Fruit fly (Drosophila melanogaster) whole organism, pupa: ENCODE measurements around the gene sob.

ENCODE experiments used
- CG8301 ChIP-seq: fragments of 200-800 bp; sonication (Bioruptor generic); optimal IDR thresholded peaks from 2 replicates; lab custom pipeline; 2018; ENCODE audit warnings: missing biosample characterization, mild to moderate bottlenecking, missing genetic modification characterization
- D1 ChIP-seq: fragments of 200-800 bp; sonication (Bioruptor generic); optimal IDR thresholded peaks from 2 replicates; lab custom pipeline; 2018; ENCODE audit warnings: missing biosample characterization, mild to moderate bottlenecking, missing genetic modification characterization, moderate library complexity
- Pif1A ChIP-seq: fragments of 200-800 bp; sonication (Bioruptor generic); optimal IDR thresholded peaks from 3 replicates; lab custom pipeline; 2016; ENCODE audit warnings: missing biosample characterization, missing genetic modification characterization
- fd96Ca ChIP-seq: fragments of 200-800 bp; sonication (Bioruptor generic); IDR thresholded peaks from 3 replicates; pipeline ENCODE4 v1.3.6; 2022; ENCODE audit warnings: missing biosample characterization, missing genetic modification characterization

DNA sequence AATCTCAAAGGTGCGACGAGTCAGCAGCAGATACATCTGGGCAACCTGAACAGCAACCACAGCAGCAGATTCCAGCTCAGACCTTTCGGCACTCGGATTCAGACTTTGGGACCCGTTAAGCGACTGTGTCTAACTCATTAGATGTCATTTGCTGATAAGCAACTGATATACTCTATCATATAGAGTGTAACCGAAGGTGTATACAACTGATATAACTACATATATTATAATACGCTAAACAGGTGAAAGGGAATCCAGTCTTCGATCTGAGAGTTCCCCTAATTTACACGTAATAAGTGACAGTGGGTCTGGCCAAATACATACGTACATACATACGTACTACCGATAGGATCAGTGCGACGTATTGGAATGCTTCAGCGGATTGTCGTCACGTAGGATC lies 30.0 kb downstream of the sob start:
- TF ChIP-seq fd96Ca (GFP tag; lab: Robert Waterston, UW) (no peak), CG8301 (tag; lab: Kevin White, UChicago) (no peak), D1 (no peak), Pif1A (GFP tag; lab: Kevin White, UChicago) (no peak)
